Fruit fly (Drosophila melanogaster) whole organism, wandering third instar larva: ENCODE results near the gene SmydA-8.
A peak's percentile ranks its signal among the peaks of the same experiment; 100 is the strongest.

Experiments used
- CG32264 ChIP-seq: fragments of 200-800 bp; sonication (Bioruptor generic); optimal IDR thresholded peaks from 2 replicates; lab custom pipeline; 2016; ENCODE audit warnings: missing biosample characterization, missing genetic modification characterization
- CG9705 ChIP-seq: fragments of 200-800 bp; sonication (Bioruptor generic); optimal IDR thresholded peaks from 2 replicates; lab custom pipeline; 2018; ENCODE audit warnings: missing biosample characterization, mild to moderate bottlenecking, missing genetic modification characterization
- CrebA ChIP-seq: fragments of 200-800 bp; sonication (Bioruptor generic); optimal IDR thresholded peaks from 2 replicates; lab custom pipeline; 2016; ENCODE audit warnings: missing biosample characterization, mild to moderate bottlenecking, missing genetic modification characterization, borderline replicate concordance
- Dif ChIP-seq: fragments of 200-275, 200-300 bp; sonication (Bioruptor generic); optimal IDR thresholded peaks from 2 replicates; lab custom pipeline; 2018; ENCODE audit warnings: missing biosample characterization, missing genetic modification characterization; ENCODE audit not compliant: partially characterized antibody
- GATAd ChIP-seq: sonication (Bioruptor generic); optimal IDR thresholded peaks from 2 replicates; lab custom pipeline; 2016; ENCODE audit warnings: missing biosample characterization, missing genetic modification characterization
- HLH106 ChIP-seq: fragments of 200-800 bp; optimal IDR thresholded peaks from 3 replicates; lab custom pipeline; 2019; ENCODE audit warnings: missing biosample characterization, mild to moderate bottlenecking, missing genetic modification characterization, moderate library complexity
- Hnf4 ChIP-seq: fragments of 200-800 bp; sonication (Bioruptor generic); optimal IDR thresholded peaks from 2 replicates; lab custom pipeline; 2016; ENCODE audit warnings: missing biosample characterization, mild to moderate bottlenecking, missing genetic modification characterization
- Hr78 ChIP-seq: fragments of >200 bp; optimal IDR thresholded peaks from 2 replicates; lab custom pipeline; 2017; ENCODE audit warnings: missing biosample characterization, missing genetic modification characterization
- Hr83 ChIP-seq: fragments of 200-300 bp; sonication (Bioruptor generic); optimal IDR thresholded peaks from 2 replicates; lab custom pipeline; 2016; ENCODE audit warnings: missing biosample characterization, mild to moderate bottlenecking, missing genetic modification characterization, moderate library complexity; ENCODE audit not compliant: poor library complexity, severe bottlenecking
- Jra ChIP-seq: sonication (Bioruptor generic); optimal IDR thresholded peaks from 2 replicates; lab custom pipeline; 2016; ENCODE audit warnings: missing biosample characterization, missing genetic modification characterization
- Mio ChIP-seq: sonication (Bioruptor generic); optimal IDR thresholded peaks from 2 replicates; lab custom pipeline; 2016; ENCODE audit warnings: missing biosample characterization, missing genetic modification characterization
- Myc ChIP-seq: fragments of >200 bp; optimal IDR thresholded peaks from 2 replicates; lab custom pipeline; 2017
- N ChIP-seq: fragments of >200 bp; optimal IDR thresholded peaks from 2 replicates; lab custom pipeline; 2018; ENCODE audit warnings: missing biosample characterization, missing external identifiers, missing genetic modification characterization
- OdsH ChIP-seq: fragments of 200-800 bp; sonication (Bioruptor generic); optimal IDR thresholded peaks from 2 replicates; lab custom pipeline; 2016; ENCODE audit warnings: missing biosample characterization, mild to moderate bottlenecking, missing genetic modification characterization
- Rel ChIP-seq, 2 experiments: fragments of 200-800 bp; sonication (Bioruptor generic) in 1 of 2; optimal IDR thresholded peaks; 2 replicates in 1 of 2; 3 replicates in 1 of 2; lab custom pipeline; 2016 to 2019; ENCODE audit warnings: mild to moderate bottlenecking in 2 of 2, missing biosample characterization in 2 of 2, missing genetic modification characterization in 2 of 2, moderate library complexity in 1 of 2
- Sp1 ChIP-seq: fragments of 200-800 bp; sonication (Bioruptor generic); optimal IDR thresholded peaks from 3 replicates; lab custom pipeline; 2019; ENCODE audit warnings: missing biosample characterization, mild to moderate bottlenecking, missing genetic modification characterization, moderate library complexity
- Vsx2 ChIP-seq: fragments of 200-300, 225-300 bp; sonication (Bioruptor generic); optimal IDR thresholded peaks from 2 replicates; lab custom pipeline; 2018; ENCODE audit warnings: missing biosample characterization, missing genetic modification characterization; ENCODE audit not compliant: partially characterized antibody
- br ChIP-seq: fragments of 200-800 bp; sonication (Bioruptor generic); optimal IDR thresholded peaks from 2 replicates; lab custom pipeline; 2016; ENCODE audit warnings: missing biosample characterization, missing genetic modification characterization
- brk ChIP-seq: fragments of 200-800 bp; sonication (Bioruptor generic); optimal IDR thresholded peaks from 2 replicates; lab custom pipeline; 2016; ENCODE audit warnings: missing biosample characterization, mild to moderate bottlenecking, missing genetic modification characterization
- dmrt93B ChIP-seq: fragments of 200-800 bp; sonication (Bioruptor generic); optimal IDR thresholded peaks from 2 replicates; lab custom pipeline; 2018; ENCODE audit warnings: missing biosample characterization, mild to moderate bottlenecking, missing genetic modification characterization
- dsf ChIP-seq: sonication (Bioruptor generic); optimal IDR thresholded peaks from 2 replicates; lab custom pipeline; 2016; ENCODE audit warnings: missing biosample characterization, missing genetic modification characterization, borderline replicate concordance
- ey ChIP-seq: fragments of 200-800 bp; sonication (Bioruptor generic); optimal IDR thresholded peaks from 2 replicates; lab custom pipeline; 2016; ENCODE audit warnings: missing biosample characterization, missing genetic modification characterization
- foxo ChIP-seq, 2 experiments: fragments of 200-800 bp; sonication (Bioruptor generic); optimal IDR thresholded peaks; 2 replicates in 1 of 2; 3 replicates in 1 of 2; lab custom pipeline; 2016 to 2017; ENCODE audit warnings: missing biosample characterization in 2 of 2, missing genetic modification characterization in 2 of 2
- fru ChIP-seq: fragments of 200-800 bp; sonication (Bioruptor generic); optimal IDR thresholded peaks from 3 replicates; lab custom pipeline; 2016; ENCODE audit warnings: missing biosample characterization, mild to moderate bottlenecking, missing genetic modification characterization
- h ChIP-seq: fragments of 200-800 bp; sonication (Bioruptor generic); optimal IDR thresholded peaks from 3 replicates; lab custom pipeline; 2016; ENCODE audit warnings: missing biosample characterization, mild to moderate bottlenecking, missing genetic modification characterization
- jim ChIP-seq: fragments of 175-275, 200-325 bp; sonication (Bioruptor generic); optimal IDR thresholded peaks from 2 replicates; lab custom pipeline; 2016; ENCODE audit warnings: missing biosample characterization, mild to moderate bottlenecking, missing genetic modification characterization
- lola ChIP-seq: fragments of >200 bp; optimal IDR thresholded peaks from 2 replicates; lab custom pipeline; 2017; ENCODE audit warnings: missing biosample characterization, missing genetic modification characterization
- pan ChIP-seq: fragments of >200 bp; optimal IDR thresholded peaks from 2 replicates; lab custom pipeline; 2017
- psq ChIP-seq: fragments of 200-800 bp; sonication (Bioruptor generic); optimal IDR thresholded peaks from 3 replicates; lab custom pipeline; 2017; ENCODE audit warnings: missing biosample characterization, mild to moderate bottlenecking, missing genetic modification characterization, moderate library complexity
- rgr ChIP-seq: fragments of 200-800 bp; sonication (Bioruptor generic); optimal IDR thresholded peaks from 3 replicates; lab custom pipeline; 2016; ENCODE audit warnings: missing biosample characterization, mild to moderate bottlenecking, missing genetic modification characterization
- sage ChIP-seq: fragments of 200-800 bp; sonication (Bioruptor generic); optimal IDR thresholded peaks from 2 replicates; lab custom pipeline; 2016; ENCODE audit warnings: missing biosample characterization, mild to moderate bottlenecking, missing genetic modification characterization
- sv ChIP-seq: fragments of 200-800 bp; sonication (Bioruptor generic); optimal IDR thresholded peaks from 3 replicates; lab custom pipeline; 2016; ENCODE audit warnings: missing biosample characterization, missing genetic modification characterization
- tai ChIP-seq: sonication (Bioruptor generic); optimal IDR thresholded peaks from 2 replicates; lab custom pipeline; 2016; ENCODE audit warnings: missing biosample characterization, missing genetic modification characterization
- usp ChIP-seq: fragments of >200 bp; optimal IDR thresholded peaks from 2 replicates; lab custom pipeline; 2017; ENCODE audit warnings: missing biosample characterization, missing genetic modification characterization
- woc ChIP-seq: sonication (Bioruptor generic); optimal IDR thresholded peaks from 2 replicates; lab custom pipeline; 2016; ENCODE audit warnings: missing biosample characterization, mild to moderate bottlenecking, missing genetic modification characterization

SmydA-8 gene

DNA sequence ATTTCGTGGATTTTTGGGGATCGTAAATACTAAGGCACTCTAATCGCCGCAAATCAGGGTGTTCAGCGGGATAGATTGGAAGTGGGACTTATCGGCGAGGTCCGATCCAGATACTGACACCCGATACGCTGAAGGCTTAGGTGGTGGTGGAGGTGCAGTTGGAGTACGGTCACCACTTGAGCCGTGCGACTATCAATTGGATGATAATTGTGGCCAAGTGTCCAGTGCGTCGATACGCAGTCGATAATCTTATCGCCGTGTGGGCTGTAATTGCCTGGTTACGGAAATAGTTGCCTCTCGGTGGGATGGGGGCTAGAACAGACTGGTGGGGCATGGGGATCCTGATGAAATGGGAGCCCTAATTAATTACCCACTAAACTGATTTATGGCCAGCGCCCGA lies 14.3 kb downstream of the SmydA-8 start:
- TF ChIP-seq Hr83 (GFP tag; lab: Kevin White, UChicago), result no peak
- TF ChIP-seq Dif (GFP tag; lab: Kevin White, UChicago), result no peak
- TF ChIP-seq Hr78 (GFP tag; lab: Kevin White, UChicago), result no peak
- TF ChIP-seq h (GFP tag; lab: Kevin White, UChicago), result peak; percentile 22
- TF ChIP-seq pan (lab: Kevin White, UChicago), result no peak

DNA sequence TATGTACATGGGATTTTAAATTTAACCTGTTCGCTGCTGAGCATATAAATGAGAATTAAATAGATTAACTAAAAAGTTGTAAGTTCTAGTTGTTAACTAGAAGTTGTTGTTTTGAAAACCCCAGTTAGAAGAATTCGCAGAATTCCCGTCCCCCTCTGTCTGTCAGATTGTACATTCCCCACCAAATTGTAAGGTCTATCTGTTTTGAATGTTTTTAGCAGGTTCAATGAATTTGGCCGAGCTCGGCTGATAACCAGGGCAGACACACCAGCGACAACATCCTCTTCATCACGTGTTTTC lies 15.4 kb downstream of the SmydA-8 start:
- TF ChIP-seq rgr (GFP tag; lab: Kevin White, UChicago) (no peak), Rel (GFP tag; optimal IDR thresholded peaks at IDR 0.05; lab: Kevin White, UChicago) (no peak), Rel (tag; optimal IDR thresholded peaks at IDR 0.05; lab: Kevin White, UChicago) (peak; percentile 50)

DNA sequence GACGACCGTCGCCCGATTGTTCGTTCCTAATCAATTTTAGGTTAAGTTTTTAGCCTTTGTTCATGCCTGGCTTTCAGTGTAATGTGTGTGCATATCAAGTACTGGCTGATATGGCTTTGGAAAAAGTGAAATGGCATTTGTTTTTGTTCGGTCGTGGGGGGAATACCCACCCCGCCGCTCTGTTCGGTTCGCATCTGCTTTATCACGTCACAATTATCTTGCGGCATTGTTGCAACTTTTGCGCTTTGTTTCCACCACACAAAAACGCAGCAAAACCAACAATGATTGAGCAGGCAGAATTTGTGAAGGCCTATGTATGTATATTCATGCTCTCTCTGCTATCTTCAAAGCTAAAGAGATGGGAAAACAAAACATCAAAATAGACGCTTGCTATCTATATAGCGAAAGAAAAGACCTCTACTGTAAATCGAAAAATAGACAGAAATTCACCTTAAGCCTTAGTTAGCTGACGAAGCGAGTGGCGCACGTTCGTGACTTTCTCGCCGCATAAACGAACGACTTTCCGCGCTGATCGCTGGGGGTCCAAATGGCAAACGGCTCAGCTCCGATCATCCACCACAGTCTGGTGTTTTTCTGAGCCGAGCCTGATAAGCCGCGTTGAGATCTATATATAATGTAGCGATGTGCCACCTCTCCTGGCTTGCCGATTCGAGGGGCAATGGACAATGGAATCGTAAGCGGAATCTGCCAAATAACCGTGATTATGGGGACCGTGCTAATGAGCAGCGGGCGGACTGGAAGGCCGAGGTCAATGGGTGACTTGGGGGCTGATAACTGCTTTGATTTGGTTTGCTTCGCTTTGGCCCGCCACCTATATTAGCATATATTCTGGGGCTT lies 16.0 kb downstream of the SmydA-8 start:
- TF ChIP-seq N (no peak), OdsH (GFP tag; lab: Kevin White, UChicago) (no peak), CG32264 (GFP tag; lab: Kevin White, UChicago) (no peak), pan (lab: Kevin White, UChicago) (no peak), foxo (GFP tag; optimal IDR thresholded peaks at IDR 0.05; lab: Kevin White, UChicago) (no peak), h (GFP tag; lab: Kevin White, UChicago) (peak; percentile 33), sage (GFP tag; lab: Kevin White, UChicago) (no peak), ey (GFP tag; lab: Kevin White, UChicago) (no peak), CrebA (GFP tag; lab: Kevin White, UChicago) (no peak), Myc (no peak), brk (no peak), Jra (GFP tag; lab: Kevin White, UChicago) (no peak), Vsx2 (GFP tag; lab: Kevin White, UChicago) (no peak), fru (GFP tag; lab: Kevin White, UChicago) (peak; percentile 17), CG9705 (GFP tag; lab: Kevin White, UChicago) (no peak), Hr78 (GFP tag; lab: Kevin White, UChicago) (no peak), dmrt93B (GFP tag; lab: Kevin White, UChicago) (no peak), lola (no peak), tai (GFP tag; lab: Kevin White, UChicago) (no peak), usp (GFP tag; lab: Kevin White, UChicago) (no peak), GATAd (GFP tag; lab: Kevin White, UChicago) (no peak), Sp1 (peak; percentile 28), sv (GFP tag; lab: Kevin White, UChicago) (no peak), Rel (GFP tag; optimal IDR thresholded peaks at IDR 0.05; lab: Kevin White, UChicago) (no peak), Rel (tag; optimal IDR thresholded peaks at IDR 0.05; lab: Kevin White, UChicago) (peak; percentile 97), jim (GFP tag; lab: Kevin White, UChicago) (no peak), Dif (GFP tag; lab: Kevin White, UChicago) (no peak), rgr (GFP tag; lab: Kevin White, UChicago) (no peak), woc (GFP tag; lab: Kevin White, UChicago) (no peak), psq (GFP tag; lab: Kevin White, UChicago) (no peak), br (peak; percentile 19), dsf (GFP tag; lab: Kevin White, UChicago) (no peak), Hnf4 (GFP tag; lab: Kevin White, UChicago) (no peak), Mio (GFP tag; lab: Kevin White, UChicago) (no peak), HLH106 (peak; percentile 3)
